Worm (Caenorhabditis elegans) whole organism, L2 larva: Measurements from ENCODE around the gene spin-3.

Source experiments
- C34F6.9 ChIP-seq: fragments of 150-350 bp; optimal IDR thresholded peaks from 2 replicates; lab custom pipeline; 2014; ENCODE audit warnings: missing biosample characterization, missing genetic modification characterization
- F13H6.1 ChIP-seq: sonication (generic microtip); optimal IDR thresholded peaks from 2 replicates; lab custom pipeline; 2016; ENCODE audit warnings: missing genetic modification characterization, missing compliant biosample characterization
- alr-1 ChIP-seq: fragments of 150-350 bp; optimal IDR thresholded peaks from 2 replicates; lab custom pipeline; 2014; ENCODE audit warnings: missing biosample characterization, missing genetic modification characterization
- aly-2 ChIP-seq: fragments of 150-350 bp; optimal IDR thresholded peaks from 2 replicates; lab custom pipeline; 2014; ENCODE audit warnings: missing biosample characterization, missing genetic modification characterization
- crh-2 ChIP-seq: sonication (generic microtip); optimal IDR thresholded peaks from 2 replicates; lab custom pipeline; 2017; ENCODE audit warnings: missing biosample characterization, missing genetic modification characterization
- egl-27 ChIP-seq: sonication (generic microtip); optimal IDR thresholded peaks from 3 replicates; lab custom pipeline; 2017; ENCODE audit warnings: missing biosample characterization, missing genetic modification reagents, missing genetic modification characterization
- elt-1 ChIP-seq: fragments of 150-350 bp; optimal IDR thresholded peaks from 2 replicates; lab custom pipeline; 2014; ENCODE audit warnings: missing biosample characterization, missing genetic modification characterization
- elt-3 ChIP-seq: sonication (generic microtip); optimal IDR thresholded peaks from 2 replicates; lab custom pipeline; 2017; ENCODE audit warnings: missing biosample characterization, missing genetic modification characterization
- lin-11 ChIP-seq: fragments of 150-350 bp; sonication (generic microtip); optimal IDR thresholded peaks from 2 replicates; lab custom pipeline; 2014; ENCODE audit warnings: missing biosample characterization, missing genetic modification characterization, inconsistent platforms, mixed read lengths
- lin-39 ChIP-seq: fragments of 150-350 bp; optimal IDR thresholded peaks from 2 replicates; lab custom pipeline; 2014; ENCODE audit warnings: missing biosample characterization, missing genetic modification reagents, missing genetic modification characterization
- mab-5 ChIP-seq: fragments of 150-350 bp; optimal IDR thresholded peaks from 2 replicates; lab custom pipeline; 2014; ENCODE audit warnings: missing biosample characterization, missing genetic modification characterization
- mbf-1 ChIP-seq: sonication (generic microtip); optimal IDR thresholded peaks from 2 replicates; lab custom pipeline; 2017; ENCODE audit warnings: missing biosample characterization, missing genetic modification characterization
- mdl-1 ChIP-seq, 2 experiments: fragments of 150-350 bp in 1 of 2; sonication (generic microtip) in 1 of 2; optimal IDR thresholded peaks; 2 replicates each; lab custom pipeline; 2017; ENCODE audit warnings: missing biosample characterization in 2 of 2, missing genetic modification characterization in 2 of 2
- nhr-10 ChIP-seq: sonication (generic microtip); optimal IDR thresholded peaks from 2 replicates; lab custom pipeline; 2017; ENCODE audit warnings: missing biosample characterization, missing genetic modification characterization
- nhr-129 ChIP-seq: fragments of 150-350 bp; optimal IDR thresholded peaks from 2 replicates; lab custom pipeline; 2014; ENCODE audit warnings: missing biosample characterization, missing genetic modification characterization
- nhr-23 ChIP-seq: fragments of 150-350 bp; optimal IDR thresholded peaks from 2 replicates; lab custom pipeline; 2014; ENCODE audit warnings: missing biosample characterization, missing genetic modification reagents, missing genetic modification characterization
- unc-39 ChIP-seq: fragments of 150-350 bp; optimal IDR thresholded peaks from 2 replicates; lab custom pipeline; 2014; ENCODE audit warnings: missing biosample characterization, missing genetic modification characterization
- unc-62 ChIP-seq: fragments of 150-350 bp; optimal IDR thresholded peaks from 2 replicates; lab custom pipeline; 2014; ENCODE audit warnings: missing biosample characterization, missing genetic modification reagents, missing genetic modification characterization
- ztf-4 ChIP-seq: fragments of 150-350 bp; optimal IDR thresholded peaks from 2 replicates; lab custom pipeline; 2014; ENCODE audit warnings: missing biosample characterization, missing genetic modification characterization

spin-3 gene

ce11 chrX:13174437-13174836, 44.4 kb downstream of the spin-3 start:
- no peak for TF ChIP-seq F13H6.1
- TF ChIP-seq elt-1 (tag; lab: Kevin White, UChicago), result no peak

ce11 chrX:13178347-13178746, 48.3 kb downstream of the spin-3 start, which contains the start of gene nlp-3:
TSS of gene nlp-3 (minus strand) at chrX:13178447.
- TF ChIP-seq alr-1, result no peak
- TF ChIP-seq elt-1 (tag; lab: Kevin White, UChicago), result no peak
- TF ChIP-seq unc-39 (tag; lab: Kevin White, UChicago), result no peak
- TF ChIP-seq nhr-129 (tag; lab: Kevin White, UChicago), result no peak
- no peak for TF ChIP-seq aly-2 (tag; lab: Kevin White, UChicago)
- TF ChIP-seq, all 48 proteins: peak for 0

ce11 chrX:13182012-13182411, 52.0 kb downstream of the spin-3 start:
- TF ChIP-seq nhr-129 (tag; lab: Kevin White, UChicago), result no peak
- TF ChIP-seq aly-2 (tag; lab: Kevin White, UChicago), result no peak
- TF ChIP-seq nhr-23, result no peak
- no peak for TF ChIP-seq ztf-4 (tag; lab: Kevin White, UChicago)
- TF ChIP-seq egl-27, result no peak
- TF ChIP-seq unc-39 (tag; lab: Kevin White, UChicago), result no peak
- no peak for TF ChIP-seq mbf-1
- TF ChIP-seq elt-1 (tag; lab: Kevin White, UChicago), result no peak
- TF ChIP-seq nhr-10 (tag; lab: Kevin White, UChicago), result no peak
- TF ChIP-seq elt-3 (tag; lab: Kevin White, UChicago), result no peak
- no peak for TF ChIP-seq unc-62 (GFP tag; lab: Kevin White, UChicago)
- TF ChIP-seq crh-2 (tag; lab: Kevin White, UChicago), result no peak
- TF ChIP-seq mab-5 (tag; lab: Kevin White, UChicago), result no peak
- TF ChIP-seq lin-39 (tag; lab: Kevin White, UChicago), result no peak
- no peak for TF ChIP-seq lin-11 (tag; lab: Kevin White, UChicago)
- no peak for TF ChIP-seq mdl-1 (tag; optimal IDR thresholded peaks at IDR 0.05; lab: Kevin White, UChicago)
- no peak for TF ChIP-seq C34F6.9 (tag; lab: Kevin White, UChicago)
